Fruit fly (Drosophila melanogaster) whole organism, adult: Measurements from ENCODE around the gene teq.
A peak's percentile ranks its signal among the peaks of the same experiment; 100 is the strongest.

Experiments
- CG11617 ChIP-seq: fragments of 200-800 bp; sonication (Bioruptor generic); optimal IDR thresholded peaks from 2 replicates; lab custom pipeline; 2017; ENCODE audit warnings: mild to moderate bottlenecking, missing biosample characterization, missing genetic modification reagents, missing genetic modification characterization
- CG12768 ChIP-seq: fragments of 200-800 bp; sonication (Bioruptor generic); optimal IDR thresholded peaks from 2 replicates; lab custom pipeline; 2017; ENCODE audit warnings: missing biosample characterization, missing genetic modification characterization, mild to moderate bottlenecking, moderate library complexity, missing genetic modification reagents
- CG14711 ChIP-seq: fragments of 200-800 bp; sonication (Bioruptor generic); optimal IDR thresholded peaks from 2 replicates; lab custom pipeline; 2018; ENCODE audit warnings: missing biosample characterization, mild to moderate bottlenecking, missing genetic modification characterization, moderate library complexity
- CG1620 ChIP-seq: fragments of 200-800 bp; sonication (Bioruptor generic); optimal IDR thresholded peaks from 2 replicates; lab custom pipeline; 2016; ENCODE audit warnings: missing biosample characterization, missing genetic modification characterization
- CG33017 ChIP-seq: fragments of 200-800 bp; sonication (Bioruptor generic); optimal IDR thresholded peaks from 2 replicates; lab custom pipeline; 2018; ENCODE audit warnings: missing biosample characterization, mild to moderate bottlenecking, missing genetic modification characterization, moderate library complexity
- CG5204 ChIP-seq: fragments of 200-800 bp; sonication (Bioruptor generic); optimal IDR thresholded peaks from 2 replicates; lab custom pipeline; 2016; ENCODE audit warnings: missing biosample characterization, missing genetic modification characterization
- CG7045 ChIP-seq: fragments of 200-800 bp; sonication (Bioruptor generic); optimal IDR thresholded peaks from 2 replicates; lab custom pipeline; 2017; ENCODE audit warnings: missing biosample characterization, mild to moderate bottlenecking, missing genetic modification characterization
- CG7101 ChIP-seq: fragments of 200-800 bp; sonication (Bioruptor generic); optimal IDR thresholded peaks from 2 replicates; lab custom pipeline; 2018; ENCODE audit warnings: missing biosample characterization, mild to moderate bottlenecking, missing genetic modification characterization, moderate library complexity
- Clk ChIP-seq: fragments of 200-800 bp; sonication (Bioruptor generic); optimal IDR thresholded peaks from 2 replicates; lab custom pipeline; 2017; ENCODE audit warnings: missing biosample characterization, missing genetic modification characterization
- Crg-1 ChIP-seq: fragments of 200-800 bp; sonication (Bioruptor generic); optimal IDR thresholded peaks from 2 replicates; lab custom pipeline; 2016; ENCODE audit warnings: missing biosample characterization, missing genetic modification characterization
- Hr96 ChIP-seq: fragments of 200-800 bp; sonication (Bioruptor generic); optimal IDR thresholded peaks from 2 replicates; lab custom pipeline; 2016; ENCODE audit warnings: missing biosample characterization, missing genetic modification characterization
- Mnt ChIP-seq: fragments of 200-800 bp; sonication (Bioruptor generic); optimal IDR thresholded peaks from 2 replicates; lab custom pipeline; 2016; ENCODE audit warnings: missing biosample characterization, mild to moderate bottlenecking, missing genetic modification characterization
- bab1 ChIP-seq: fragments of 200-800 bp; sonication (Bioruptor generic); optimal IDR thresholded peaks from 3 replicates; lab custom pipeline; 2019; ENCODE audit warnings: missing biosample characterization, mild to moderate bottlenecking, missing genetic modification characterization, moderate library complexity
- cic ChIP-seq: fragments of 200-800 bp; sonication (Bioruptor generic); optimal IDR thresholded peaks from 2 replicates; lab custom pipeline; 2017; ENCODE audit warnings: missing biosample characterization, mild to moderate bottlenecking, missing genetic modification characterization, moderate library complexity
- cnc ChIP-seq, 2 experiments: fragments of >200 bp; optimal IDR thresholded peaks; 2 replicates each; lab custom pipeline; 2017
- kay ChIP-seq: fragments of 200-800 bp; sonication (Bioruptor generic); peaks from one replicate; lab custom pipeline; 2016; ENCODE audit warnings: missing biosample characterization, missing genetic modification characterization, borderline replicate concordance
- ovo ChIP-seq: fragments of 200-800 bp; sonication (Bioruptor generic); optimal IDR thresholded peaks from 2 replicates; lab custom pipeline; 2016; ENCODE audit warnings: missing biosample characterization, missing genetic modification characterization
- pad ChIP-seq: fragments of 200-800 bp; sonication (Bioruptor generic); optimal IDR thresholded peaks from 3 replicates; lab custom pipeline; 2017; ENCODE audit warnings: missing biosample characterization, missing genetic modification characterization, mild to moderate bottlenecking, moderate library complexity, missing genetic modification reagents
- tj ChIP-seq: fragments of 200-800 bp; sonication (Bioruptor generic); optimal IDR thresholded peaks from 3 replicates; lab custom pipeline; 2017; ENCODE audit warnings: missing biosample characterization, mild to moderate bottlenecking, missing genetic modification characterization, moderate library complexity
- toe ChIP-seq: fragments of 200-800 bp; sonication (Bioruptor generic); optimal IDR thresholded peaks from 2 replicates; lab custom pipeline; 2016; ENCODE audit warnings: missing biosample characterization, missing genetic modification characterization

The teq gene

dm6 chr3L:9129583-9130146, 55.2 kb downstream of the teq start:
- TF ChIP-seq pad (GFP tag; lab: Kevin White, UChicago) (peak; percentile 3), CG12768 (GFP tag; lab: Kevin White, UChicago) (no peak)

- TF ChIP-seq Clk (no peak), CG14711 (tag; lab: Kevin White, UChicago) (peak; percentile 7), ovo (GFP tag; lab: Kevin White, UChicago) (peak; percentile 31), pad (GFP tag; lab: Kevin White, UChicago) (peak; percentile 45), cnc (optimal IDR thresholded peaks at IDR 0.05; lab: Kevin White, UChicago) (no peak), CG7045 (GFP tag; lab: Kevin White, UChicago) (no peak), bab1 (peak; percentile 39), CG5204 (GFP tag; lab: Kevin White, UChicago) (no peak), toe (GFP tag; lab: Kevin White, UChicago) (no peak), cic (GFP tag; lab: Kevin White, UChicago) (peak; percentile 21), Mnt (GFP tag; lab: Kevin White, UChicago) (peak; percentile 34), Hr96 (GFP tag; lab: Kevin White, UChicago) (no peak), Crg-1 (GFP tag; lab: Kevin White, UChicago) (no peak), CG33017 (tag; lab: Kevin White, UChicago) (no peak), tj (no peak), CG12768 (GFP tag; lab: Kevin White, UChicago) (no peak), CG7101 (tag; lab: Kevin White, UChicago) (no peak), CG1620 (no peak), kay (GFP tag; lab: Kevin White, UChicago) (no peak), CG11617 (GFP tag; lab: Kevin White, UChicago) (no peak)
Observed at dm6 chr3L:9134349-9134748, 59.9 kb downstream of the teq start, which contains the start of the genes bol and Dhpr. TSS of gene bol (minus strand) at chr3L:9134405. TSS of gene Dhpr (plus strand) at chr3L:9134560.

dm6 chr3L:9135792-9136191, 61.3 kb downstream of the teq start:
- TF ChIP-seq kay (GFP tag; lab: Kevin White, UChicago) (peak; percentile 83), CG11617 (GFP tag; lab: Kevin White, UChicago) (no peak)

dm6 chr3L:9136976-9137954, 62.8 kb downstream of the teq start, which contains the start of the genes Use1 and nwk:
TSS of gene Use1 (minus strand) at chr3L:9137181.
TSS of gene nwk (plus strand) at chr3L:9137860.
- TF ChIP-seq Clk: no peak
- no peak for TF ChIP-seq CG1620
- TF ChIP-seq CG12768 (GFP tag; lab: Kevin White, UChicago): no peak
- no peak for TF ChIP-seq Hr96 (GFP tag; lab: Kevin White, UChicago)
- peak; percentile 12 for TF ChIP-seq Mnt (GFP tag; lab: Kevin White, UChicago)
- TF ChIP-seq bab1: peak; percentile 20
- TF ChIP-seq CG11617 (GFP tag; lab: Kevin White, UChicago): peak; percentile 3
- TF ChIP-seq cnc (optimal IDR thresholded peaks at IDR 0.05; lab: Kevin White, UChicago): no peak
- no peak for TF ChIP-seq CG14711 (tag; lab: Kevin White, UChicago)
- TF ChIP-seq toe (GFP tag; lab: Kevin White, UChicago): no peak
- TF ChIP-seq kay (GFP tag; lab: Kevin White, UChicago): no peak
- TF ChIP-seq Crg-1 (GFP tag; lab: Kevin White, UChicago): no peak
- TF ChIP-seq cic (GFP tag; lab: Kevin White, UChicago): peak; percentile 23
- no peak for TF ChIP-seq CG5204 (GFP tag; lab: Kevin White, UChicago)
- no peak for TF ChIP-seq CG7045 (GFP tag; lab: Kevin White, UChicago)
- TF ChIP-seq pad (GFP tag; lab: Kevin White, UChicago): no peak
- no peak for TF ChIP-seq CG7101 (tag; lab: Kevin White, UChicago)
- peak; percentile 64 for TF ChIP-seq ovo (GFP tag; lab: Kevin White, UChicago)
- no peak for TF ChIP-seq CG33017 (tag; lab: Kevin White, UChicago)
- peak; percentile 54 for TF ChIP-seq tj

- TF ChIP-seq CG33017 (tag; lab: Kevin White, UChicago) (no peak), Hr96 (GFP tag; lab: Kevin White, UChicago) (no peak), ovo (GFP tag; lab: Kevin White, UChicago) (no peak), CG11617 (GFP tag; lab: Kevin White, UChicago) (no peak), CG14711 (tag; lab: Kevin White, UChicago) (no peak), kay (GFP tag; lab: Kevin White, UChicago) (no peak), Crg-1 (GFP tag; lab: Kevin White, UChicago) (no peak), CG1620 (no peak), cnc (optimal IDR thresholded peaks at IDR 0.05; lab: Kevin White, UChicago) (no peak), tj (no peak), CG7045 (GFP tag; lab: Kevin White, UChicago) (no peak), Clk (no peak)
Observed at dm6 chr3L:9139553-9139952, 65.1 kb downstream of the teq start.
